Worm (Caenorhabditis elegans) whole organism, L2 larva: ENCODE data around the gene nhr-235.
A peak's percentile ranks its signal among the peaks of the same experiment; 100 is the strongest.

ENCODE experiments used
- C34F6.9 ChIP-seq: fragments of 150-350 bp; optimal IDR thresholded peaks from 2 replicates; lab custom pipeline; 2014; ENCODE audit warnings: missing biosample characterization, missing genetic modification characterization
- F13H6.1 ChIP-seq: sonication (generic microtip); optimal IDR thresholded peaks from 2 replicates; lab custom pipeline; 2016; ENCODE audit warnings: missing genetic modification characterization, missing compliant biosample characterization
- R02D3.7 ChIP-seq: fragments of 150-350 bp; optimal IDR thresholded peaks from 2 replicates; lab custom pipeline; 2014; ENCODE audit warnings: missing biosample characterization, missing genetic modification characterization
- ZK546.5 ChIP-seq: sonication (generic microtip); optimal IDR thresholded peaks from 2 replicates; lab custom pipeline; 2017; ENCODE audit warnings: missing biosample characterization, missing genetic modification characterization
- aly-2 ChIP-seq: fragments of 150-350 bp; optimal IDR thresholded peaks from 2 replicates; lab custom pipeline; 2014; ENCODE audit warnings: missing biosample characterization, missing genetic modification characterization
- ama-1 ChIP-seq: fragments of 150-350 bp; optimal IDR thresholded peaks from 2 replicates; lab custom pipeline; 2018; ENCODE audit warnings: inconsistent platforms
- blmp-1 ChIP-seq: sonication (generic microtip); optimal IDR thresholded peaks from 2 replicates; lab custom pipeline; 2017; ENCODE audit warnings: missing genetic modification characterization, mild to moderate bottlenecking, missing compliant biosample characterization, antibody characterized with exemption, moderate library complexity; ENCODE audit not compliant: insufficient read depth
- ceh-82 ChIP-seq: fragments of 150-350 bp; optimal IDR thresholded peaks from 2 replicates; lab custom pipeline; 2014; ENCODE audit warnings: missing biosample characterization, missing genetic modification characterization
- crh-2 ChIP-seq: sonication (generic microtip); optimal IDR thresholded peaks from 2 replicates; lab custom pipeline; 2017; ENCODE audit warnings: missing biosample characterization, missing genetic modification characterization
- dmd-4 ChIP-seq: sonication (generic microtip); optimal IDR thresholded peaks from 2 replicates; lab custom pipeline; 2017; ENCODE audit warnings: missing biosample characterization, missing genetic modification characterization
- egl-27 ChIP-seq: sonication (generic microtip); optimal IDR thresholded peaks from 3 replicates; lab custom pipeline; 2017; ENCODE audit warnings: missing biosample characterization, missing genetic modification reagents, missing genetic modification characterization
- elt-3 ChIP-seq: sonication (generic microtip); optimal IDR thresholded peaks from 2 replicates; lab custom pipeline; 2017; ENCODE audit warnings: missing biosample characterization, missing genetic modification characterization
- fos-1 ChIP-seq: fragments of 150-350 bp; optimal IDR thresholded peaks from 2 replicates; lab custom pipeline; 2014; ENCODE audit warnings: missing biosample characterization, missing genetic modification characterization
- gmeb-1 ChIP-seq: fragments of 150-350 bp; optimal IDR thresholded peaks from 2 replicates; lab custom pipeline; 2014; ENCODE audit warnings: missing biosample characterization, missing genetic modification characterization
- lin-13 ChIP-seq: fragments of 150-350 bp; optimal IDR thresholded peaks from 2 replicates; lab custom pipeline; 2014; ENCODE audit warnings: missing biosample characterization, missing genetic modification reagents, missing genetic modification characterization
- lin-39 ChIP-seq: fragments of 150-350 bp; optimal IDR thresholded peaks from 2 replicates; lab custom pipeline; 2014; ENCODE audit warnings: missing biosample characterization, missing genetic modification reagents, missing genetic modification characterization
- lsy-2 ChIP-seq, 2 experiments: fragments of 150-350 bp in 1 of 2; sonication (generic microtip) in 1 of 2; optimal IDR thresholded peaks; 2 replicates each; lab custom pipeline; 2014 to 2017; ENCODE audit warnings: missing biosample characterization in 2 of 2, missing genetic modification characterization in 2 of 2
- mbf-1 ChIP-seq: sonication (generic microtip); optimal IDR thresholded peaks from 2 replicates; lab custom pipeline; 2017; ENCODE audit warnings: missing biosample characterization, missing genetic modification characterization
- mdl-1 ChIP-seq, 2 experiments: fragments of 150-350 bp in 1 of 2; sonication (generic microtip) in 1 of 2; optimal IDR thresholded peaks; 2 replicates each; lab custom pipeline; 2017; ENCODE audit warnings: missing biosample characterization in 2 of 2, missing genetic modification characterization in 2 of 2
- nhr-11 ChIP-seq: fragments of 150-350 bp; optimal IDR thresholded peaks from 2 replicates; lab custom pipeline; 2014; ENCODE audit warnings: missing biosample characterization, missing genetic modification characterization
- nhr-12 ChIP-seq: fragments of 150-350 bp; optimal IDR thresholded peaks from 2 replicates; lab custom pipeline; 2014; ENCODE audit warnings: missing biosample characterization, missing genetic modification characterization
- nhr-129 ChIP-seq: fragments of 150-350 bp; optimal IDR thresholded peaks from 2 replicates; lab custom pipeline; 2014; ENCODE audit warnings: missing biosample characterization, missing genetic modification characterization
- nhr-23 ChIP-seq: fragments of 150-350 bp; optimal IDR thresholded peaks from 2 replicates; lab custom pipeline; 2014; ENCODE audit warnings: missing biosample characterization, missing genetic modification reagents, missing genetic modification characterization
- nhr-25 ChIP-seq: fragments of 150-350 bp; sonication (generic microtip); optimal IDR thresholded peaks from 3 replicates; lab custom pipeline; 2014; ENCODE audit warnings: missing biosample characterization, missing genetic modification characterization
- nhr-77 ChIP-seq: fragments of 150-350 bp; optimal IDR thresholded peaks from 2 replicates; lab custom pipeline; 2014; ENCODE audit warnings: missing biosample characterization, missing genetic modification characterization
- peb-1 ChIP-seq: fragments of 150-350 bp; optimal IDR thresholded peaks from 2 replicates; lab custom pipeline; 2014; ENCODE audit warnings: missing biosample characterization, missing genetic modification characterization
- sem-4 ChIP-seq: fragments of 150-350 bp; optimal IDR thresholded peaks from 2 replicates; lab custom pipeline; 2014; ENCODE audit warnings: missing biosample characterization, missing genetic modification reagents, missing genetic modification characterization
- skn-1 ChIP-seq: sonication (generic microtip); optimal IDR thresholded peaks from 2 replicates; lab custom pipeline; 2017; ENCODE audit warnings: missing biosample characterization, missing genetic modification characterization
- sma-3 ChIP-seq: sonication (generic microtip); optimal IDR thresholded peaks from 2 replicates; lab custom pipeline; 2016; ENCODE audit warnings: missing genetic modification reagents, missing genetic modification characterization, missing compliant biosample characterization
- sma-9 ChIP-seq, 2 experiments: fragments of 150-350 bp in 1 of 2; sonication (generic microtip) in 1 of 2; optimal IDR thresholded peaks; 2 replicates each; lab custom pipeline; 2014 to 2016; ENCODE audit warnings: missing genetic modification characterization in 2 of 2, mild to moderate bottlenecking in 1 of 2, missing biosample characterization in 1 of 2, missing compliant biosample characterization in 1 of 2, missing genetic modification reagents in 1 of 2, moderate library complexity in 1 of 2
- snpc-4 ChIP-seq: fragments of 150-350 bp; optimal IDR thresholded peaks from 2 replicates; lab custom pipeline; 2014; ENCODE audit warnings: missing biosample characterization, missing genetic modification characterization
- unc-39 ChIP-seq: fragments of 150-350 bp; optimal IDR thresholded peaks from 2 replicates; lab custom pipeline; 2014; ENCODE audit warnings: missing biosample characterization, missing genetic modification characterization
- unc-55 ChIP-seq: fragments of 150-350 bp; sonication (generic microtip); optimal IDR thresholded peaks from 3 replicates; lab custom pipeline; 2014; ENCODE audit warnings: missing biosample characterization, missing genetic modification reagents, missing genetic modification characterization
- unc-62 ChIP-seq: fragments of 150-350 bp; optimal IDR thresholded peaks from 2 replicates; lab custom pipeline; 2014; ENCODE audit warnings: missing biosample characterization, missing genetic modification reagents, missing genetic modification characterization
- zag-1 ChIP-seq: fragments of 150-350 bp; optimal IDR thresholded peaks from 2 replicates; lab custom pipeline; 2014; ENCODE audit warnings: missing biosample characterization, missing genetic modification characterization
- ztf-1 ChIP-seq: fragments of 200-800 bp; sonication (Bioruptor generic); conservative IDR thresholded peaks from 2 replicates; pipeline ENCODE4 v1.3.6; 2022; ENCODE audit warnings: missing genetic modification characterization, missing compliant biosample characterization
- ztf-11 ChIP-seq: sonication (generic microtip); optimal IDR thresholded peaks from 2 replicates; lab custom pipeline; 2017; ENCODE audit warnings: missing biosample characterization, missing genetic modification characterization
- ztf-4 ChIP-seq: fragments of 150-350 bp; optimal IDR thresholded peaks from 2 replicates; lab custom pipeline; 2014; ENCODE audit warnings: missing biosample characterization, missing genetic modification characterization

Gene nhr-235

DNA sequence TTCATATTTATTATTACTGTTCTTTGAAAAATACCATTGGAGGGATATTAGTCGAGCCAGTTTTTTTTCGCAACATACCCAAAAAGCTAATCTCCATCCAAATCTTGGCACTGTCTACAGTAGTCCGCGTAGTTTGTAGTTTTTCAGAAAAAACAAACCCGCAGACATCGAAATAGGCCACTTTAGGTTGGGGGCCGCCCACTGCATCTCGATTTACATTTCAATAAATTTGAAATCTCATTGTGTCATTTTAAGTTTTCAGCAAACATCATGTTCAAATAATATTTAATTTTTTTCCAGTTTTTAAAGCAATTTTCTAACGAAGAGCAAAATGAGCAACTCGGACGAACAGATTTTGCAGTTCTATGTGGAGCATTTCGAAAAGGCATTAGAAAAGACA is at the start of gene nhr-235:
nhr-235 (plus strand) TSS at position 301 of the 400 bp plus-strand sequence.
- TF ChIP-seq zag-1 (tag; lab: Kevin White, UChicago), result no peak
- TF ChIP-seq aly-2, result no peak
- TF ChIP-seq ama-1 (lab: Kevin White, UChicago), result no peak
- TF ChIP-seq lsy-2 (tag; optimal IDR thresholded peaks at IDR 0.05; lab: Kevin White, UChicago), result no peak
- no peak for TF ChIP-seq sem-4 (tag; lab: Kevin White, UChicago)
- TF ChIP-seq lin-13, result no peak

DNA sequence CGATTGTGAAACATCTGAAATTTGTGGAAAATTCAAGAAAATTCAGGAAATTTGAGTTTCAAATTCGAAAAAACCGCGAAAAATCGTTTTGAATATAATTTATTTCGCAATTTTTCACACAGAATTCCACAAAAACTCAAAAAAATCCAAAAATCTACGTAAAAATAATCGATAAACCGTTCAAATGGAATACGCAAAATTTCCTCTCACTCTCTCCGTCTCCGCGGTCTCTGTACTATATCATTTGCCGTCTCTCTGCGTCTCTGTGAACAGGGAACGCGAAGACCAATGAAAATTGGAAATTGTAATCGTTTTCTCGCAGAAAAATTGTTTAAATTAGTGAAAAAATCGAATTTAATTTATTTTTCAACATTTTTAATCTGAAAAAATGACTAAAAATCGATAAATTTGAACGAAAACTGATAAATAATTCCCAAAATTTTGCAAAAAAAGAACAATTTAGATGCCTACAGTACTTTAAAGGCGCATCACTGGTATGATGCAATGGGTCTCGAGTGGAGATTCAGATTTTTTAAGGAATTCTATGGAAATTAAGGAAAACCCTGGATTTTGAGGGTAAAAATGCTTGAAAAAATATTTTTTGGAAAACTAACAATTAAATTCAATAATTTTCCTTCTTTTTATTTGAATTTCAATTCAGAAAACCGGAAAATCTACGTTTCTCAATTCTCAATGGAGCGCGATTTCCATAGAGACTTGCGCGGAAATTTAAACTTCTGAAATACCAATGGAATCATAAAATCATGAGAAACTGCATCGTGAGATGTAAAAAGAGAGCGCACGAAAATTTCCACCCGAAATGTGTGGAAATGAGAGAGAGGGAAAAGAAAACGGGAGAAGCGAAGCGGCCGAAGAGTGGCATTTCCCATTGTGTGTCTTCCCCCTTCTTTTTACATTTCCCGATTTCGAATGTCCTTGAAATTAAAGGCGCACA is 36.5 kb upstream of the nhr-235 start, which contains the start of the genes ceh-100 and lips-15:
ceh-100 (minus strand) TSS at position 14 of the 955 bp plus-strand sequence.
lips-15 (plus strand) TSS at position 720 of the 955 bp plus-strand sequence.
- TF ChIP-seq ztf-11 (tag; lab: Kevin White, UChicago) (no peak), zag-1 (tag; lab: Kevin White, UChicago) (no peak), unc-55 (peak; percentile 74), fos-1 (tag; lab: Kevin White, UChicago) (peak; percentile 14), sma-3 (no peak), C34F6.9 (tag; lab: Kevin White, UChicago) (peak; percentile 47), nhr-129 (peak; percentile 46), sma-9 (GFP tag; optimal IDR thresholded peaks at IDR 0.05; lab: Kevin White, UChicago) (no peak), sma-9 (tag; optimal IDR thresholded peaks at IDR 0.05; lab: Kevin White, UChicago) (no peak), gmeb-1 (tag; lab: Kevin White, UChicago) (peak; percentile 11)
- TF ChIP-seq, all 48 proteins: peak for 5

- TF ChIP-seq lin-39 (tag; lab: Kevin White, UChicago), result no peak
- TF ChIP-seq elt-3 (tag; lab: Kevin White, UChicago), result no peak
- TF ChIP-seq snpc-4, result no peak
- no peak for TF ChIP-seq skn-1
- no peak for TF ChIP-seq nhr-23 (tag; lab: Kevin White, UChicago)
- TF ChIP-seq nhr-12, result no peak
- no peak for TF ChIP-seq nhr-25
- TF ChIP-seq lin-13, result no peak
- TF ChIP-seq mdl-1 (tag; optimal IDR thresholded peaks at IDR 0.05; lab: Kevin White, UChicago), result no peak
- TF ChIP-seq aly-2, result no peak
- TF ChIP-seq blmp-1 (tag; lab: Kevin White, UChicago), result no peak
- no peak for TF ChIP-seq sma-3
- TF ChIP-seq C34F6.9 (tag; lab: Kevin White, UChicago), result no peak
- TF ChIP-seq ztf-11 (tag; lab: Kevin White, UChicago), result no peak
- TF ChIP-seq ZK546.5 (tag; lab: Kevin White, UChicago), result no peak
- no peak for TF ChIP-seq unc-62 (GFP tag; lab: Kevin White, UChicago)
- no peak for TF ChIP-seq R02D3.7
- no peak for TF ChIP-seq ztf-4
- TF ChIP-seq mbf-1 (tag; lab: Kevin White, UChicago), result no peak
- TF ChIP-seq dmd-4, result no peak
Measured at ce11 chrII:12606108-12606507, 34.4 kb upstream of the nhr-235 start.

ce11 chrII:12606900-12607299 is 33.6 kb upstream of the nhr-235 start, which contains the start of gene Y38E10A.8:
Y38E10A.8 (plus strand) TSS chrII:12607200.
- TF ChIP-seq nhr-11 (no peak), mdl-1 (tag; optimal IDR thresholded peaks at IDR 0.05; lab: Kevin White, UChicago) (no peak), egl-27 (tag; lab: Kevin White, UChicago) (no peak), dmd-4 (no peak), aly-2 (no peak), crh-2 (tag; lab: Kevin White, UChicago) (no peak), peb-1 (tag; lab: Kevin White, UChicago) (no peak), zag-1 (tag; lab: Kevin White, UChicago) (no peak), blmp-1 (tag; lab: Kevin White, UChicago) (no peak), lin-39 (tag; lab: Kevin White, UChicago) (no peak), fos-1 (tag; lab: Kevin White, UChicago) (no peak), ztf-1 (GFP tag; lab: Robert Waterston, UW) (no peak), unc-39 (tag; lab: Kevin White, UChicago) (no peak), nhr-77 (tag; lab: Kevin White, UChicago) (no peak), F13H6.1 (tag; lab: Kevin White, UChicago) (no peak), ceh-82 (tag; lab: Kevin White, UChicago) (no peak), unc-62 (GFP tag; lab: Kevin White, UChicago) (no peak)
